Worm (Caenorhabditis elegans): ENCODE measurements around the gene itr-1.

ce11 chrIV:7633020-7633419 lies 42.0 kb upstream of the itr-1 start, which contains the start of gene plp-1:
- TF ChIP-seq elt-1 (tag; optimal IDR thresholded peaks at IDR 0.05) (no peak), R02D3.7 (tag; optimal IDR thresholded peaks at IDR 0.05) (no peak), nhr-237 (tag; optimal IDR thresholded peaks at IDR 0.05) (no peak), nhr-77 (tag; optimal IDR thresholded peaks at IDR 0.05) (no peak), aly-2 (tag; optimal IDR thresholded peaks at IDR 0.05) (no peak), lin-39 (tag; optimal IDR thresholded peaks at IDR 0.05) (no peak), egl-27 (tag; optimal IDR thresholded peaks at IDR 0.05) (no peak), nhr-11 (tag; optimal IDR thresholded peaks at IDR 0.05) (no peak), dmd-4 (tag; optimal IDR thresholded peaks at IDR 0.05) (no peak), nhr-23 (tag; optimal IDR thresholded peaks at IDR 0.05) (no peak), mab-5 (tag; optimal IDR thresholded peaks at IDR 0.05) (peak; percentile 18), snpc-4 (tag; optimal IDR thresholded peaks at IDR 0.05) (no peak)
